Worm (Caenorhabditis elegans): ENCODE data around the gene let-23.

let-23 gene

DNA sequence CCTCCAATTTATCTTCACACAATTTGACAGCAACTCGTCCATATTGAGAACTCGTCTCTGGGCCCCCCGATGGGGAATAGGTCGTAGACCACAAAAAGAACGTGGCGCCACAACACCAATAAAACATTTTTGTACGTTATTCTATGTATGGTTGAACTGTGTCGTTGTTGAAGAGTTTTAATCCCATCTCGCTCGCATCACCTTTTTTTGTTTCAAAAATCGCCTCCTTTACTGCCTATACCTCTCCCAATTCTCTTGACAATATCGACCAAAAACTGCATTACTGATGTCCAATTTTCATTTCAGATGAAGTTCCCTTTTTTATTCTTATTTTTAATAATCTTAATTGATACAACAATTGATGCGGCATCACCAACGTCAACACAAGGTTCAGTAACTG lies at the start of gene let-23:
Gene let-23, plus strand, starts transcription at position 301 of the 400 bp plus-strand sequence.
- TF ChIP-seq med-1 (GFP tag; optimal IDR thresholded peaks at IDR 0.05; ENCODE audit: insufficient read depth) (no peak), ztf-23 (GFP tag; IDR thresholded peaks at IDR 0.05) (no peak), ref-1 (GFP tag; conservative IDR thresholded peaks at IDR 0.05) (no peak), ztf-29 (GFP tag; IDR thresholded peaks at IDR 0.05) (no peak), flt-1 (GFP tag; IDR thresholded peaks at IDR 0.05) (no peak), klf-2 (GFP tag; conservative IDR thresholded peaks at IDR 0.05) (no peak), T22C8.4 (GFP tag; IDR thresholded peaks at IDR 0.05) (no peak), cog-1 (tag; optimal IDR thresholded peaks at IDR 0.05) (no peak), tab-1 (GFP tag; IDR thresholded peaks at IDR 0.05) (no peak)

DNA sequence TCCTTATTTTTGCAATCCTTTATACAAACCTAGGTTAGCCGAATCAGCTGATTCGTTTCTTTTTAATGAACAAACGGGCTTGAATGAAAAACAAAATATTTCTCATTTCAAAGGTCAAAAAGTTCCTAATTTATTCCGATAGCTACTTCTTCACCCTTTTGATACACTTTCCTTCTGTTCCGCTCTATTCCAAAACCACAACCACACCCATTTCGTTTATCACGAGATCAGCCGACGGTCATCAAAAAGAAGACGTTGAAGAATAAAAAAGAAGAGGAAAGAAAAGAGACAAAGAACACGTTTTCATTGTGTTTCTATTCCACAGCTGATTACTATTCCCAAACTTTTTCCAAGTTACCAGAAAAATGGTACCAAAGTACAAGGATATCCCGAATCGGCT lies 49.2 kb upstream of the let-23 start:
- no peak for TF ChIP-seq ztf-29 (GFP tag; IDR thresholded peaks at IDR 0.05)
- TF ChIP-seq flt-1 (GFP tag; IDR thresholded peaks at IDR 0.05), result no peak
- TF ChIP-seq cog-1 (tag; optimal IDR thresholded peaks at IDR 0.05), result no peak
- TF ChIP-seq T22C8.4 (GFP tag; IDR thresholded peaks at IDR 0.05), result no peak
- TF ChIP-seq ref-1 (GFP tag; conservative IDR thresholded peaks at IDR 0.05), result no peak
- TF ChIP-seq ztf-23 (GFP tag; IDR thresholded peaks at IDR 0.05), result no peak
- TF ChIP-seq tab-1 (GFP tag; IDR thresholded peaks at IDR 0.05), result no peak
- no peak for TF ChIP-seq med-1 (GFP tag; optimal IDR thresholded peaks at IDR 0.05; ENCODE audit: insufficient read depth)
- no peak for TF ChIP-seq klf-2 (GFP tag; conservative IDR thresholded peaks at IDR 0.05)

DNA sequence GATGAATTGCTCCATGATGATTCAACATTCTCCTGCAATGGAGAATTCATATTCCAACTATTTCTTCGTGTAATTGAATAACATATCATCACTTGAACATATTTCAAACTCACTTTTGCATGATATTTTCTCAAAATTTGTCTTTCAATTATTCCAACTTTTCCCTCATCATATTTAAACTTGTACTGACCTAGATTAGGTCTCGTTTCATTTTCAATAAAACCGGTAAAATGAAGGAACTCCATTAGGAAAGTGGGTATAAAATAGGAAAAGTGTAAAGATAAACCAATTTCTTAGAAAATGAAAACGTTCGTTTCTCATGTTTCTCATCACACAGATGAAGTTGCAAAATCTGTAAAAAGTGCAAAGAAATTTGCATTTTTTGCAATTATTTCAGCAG lies 45.1 kb upstream of the let-23 start, which contains the start of gene col-78:
Gene col-78, plus strand, starts transcription at position 301 of the 400 bp plus-strand sequence.
- TF ChIP-seq flt-1 (GFP tag; IDR thresholded peaks at IDR 0.05) (no peak), cog-1 (tag; optimal IDR thresholded peaks at IDR 0.05) (no peak), T22C8.4 (GFP tag; IDR thresholded peaks at IDR 0.05) (no peak), med-1 (GFP tag; optimal IDR thresholded peaks at IDR 0.05; ENCODE audit: insufficient read depth) (no peak), tab-1 (GFP tag; IDR thresholded peaks at IDR 0.05) (no peak), ref-1 (GFP tag; conservative IDR thresholded peaks at IDR 0.05) (no peak), klf-2 (GFP tag; conservative IDR thresholded peaks at IDR 0.05) (no peak), ztf-29 (GFP tag; IDR thresholded peaks at IDR 0.05) (no peak), ztf-23 (GFP tag; IDR thresholded peaks at IDR 0.05) (no peak)

DNA sequence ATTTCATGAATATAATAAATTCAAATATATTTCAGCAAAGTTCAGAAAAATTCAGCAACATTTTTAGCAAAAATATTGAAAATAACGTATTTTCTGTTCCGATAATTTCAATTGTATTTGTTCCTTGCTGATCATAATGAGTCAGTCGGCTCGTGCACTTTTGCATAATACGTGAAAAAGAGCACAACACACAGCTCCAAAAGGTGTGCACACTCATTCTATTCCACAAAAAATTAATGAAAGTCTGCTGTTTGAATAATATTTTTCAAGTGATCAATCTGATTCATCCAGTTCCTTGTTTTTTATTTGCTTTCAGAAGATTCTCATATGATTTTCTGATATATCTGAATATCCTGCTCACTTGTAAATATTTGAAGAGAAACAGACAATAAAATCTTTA lies 43.0 kb upstream of the let-23 start:
- no peak for TF ChIP-seq ztf-23 (GFP tag; IDR thresholded peaks at IDR 0.05)
- TF ChIP-seq flt-1 (GFP tag; IDR thresholded peaks at IDR 0.05), result no peak
- TF ChIP-seq klf-2 (GFP tag; conservative IDR thresholded peaks at IDR 0.05), result no peak
- no peak for TF ChIP-seq med-1 (GFP tag; optimal IDR thresholded peaks at IDR 0.05; ENCODE audit: insufficient read depth)
- no peak for TF ChIP-seq ztf-29 (GFP tag; IDR thresholded peaks at IDR 0.05)

DNA sequence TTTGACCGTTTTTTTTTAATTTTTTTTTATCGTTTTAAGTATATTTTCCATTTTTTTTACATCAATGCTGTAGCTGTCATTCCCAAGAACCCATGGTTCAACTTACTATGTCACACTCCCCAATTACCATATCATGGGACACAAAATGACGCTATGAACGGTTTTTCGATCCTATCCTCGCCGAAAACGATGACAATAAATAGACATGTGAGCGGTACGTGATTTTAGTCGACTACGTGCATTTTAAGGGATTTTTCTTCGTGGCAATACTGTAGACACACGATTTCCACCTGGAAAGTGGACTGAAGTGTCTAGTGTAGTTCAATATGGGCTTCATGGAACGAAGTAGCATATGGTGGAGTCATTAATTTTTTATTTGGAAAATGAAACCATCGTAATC lies 41.0 kb upstream of the let-23 start:
- TF ChIP-seq T22C8.4 (GFP tag; IDR thresholded peaks at IDR 0.05), result no peak
- TF ChIP-seq cog-1 (tag; optimal IDR thresholded peaks at IDR 0.05), result no peak
- TF ChIP-seq klf-2 (GFP tag; conservative IDR thresholded peaks at IDR 0.05), result no peak
- TF ChIP-seq tab-1 (GFP tag; IDR thresholded peaks at IDR 0.05), result no peak
- TF ChIP-seq ztf-29 (GFP tag; IDR thresholded peaks at IDR 0.05), result no peak
- no peak for TF ChIP-seq ref-1 (GFP tag; conservative IDR thresholded peaks at IDR 0.05)
- TF ChIP-seq ztf-23 (GFP tag; IDR thresholded peaks at IDR 0.05), result no peak
- no peak for TF ChIP-seq flt-1 (GFP tag; IDR thresholded peaks at IDR 0.05)
- no peak for TF ChIP-seq med-1 (GFP tag; optimal IDR thresholded peaks at IDR 0.05; ENCODE audit: insufficient read depth)

DNA sequence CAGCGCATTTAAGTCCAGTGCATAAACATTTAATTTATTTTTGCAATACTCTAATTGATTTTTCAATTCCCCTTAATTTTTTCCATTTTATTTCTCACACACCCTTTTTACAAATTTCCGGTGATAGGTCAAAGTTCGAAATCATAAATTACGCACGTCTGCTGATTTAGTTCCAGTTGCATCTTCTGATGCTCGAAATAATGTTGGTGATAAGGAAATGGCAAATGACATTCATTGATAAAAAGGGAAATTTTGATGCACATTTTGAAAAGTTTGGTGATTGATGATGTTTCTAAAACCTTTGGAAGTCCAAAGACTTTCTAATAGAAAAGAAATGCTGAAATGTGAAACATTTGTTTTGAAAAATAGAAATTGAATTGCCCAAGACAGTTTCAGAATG lies 40.2 kb upstream of the let-23 start:
- TF ChIP-seq tab-1 (GFP tag; IDR thresholded peaks at IDR 0.05) (no peak), ztf-29 (GFP tag; IDR thresholded peaks at IDR 0.05) (no peak), ztf-23 (GFP tag; IDR thresholded peaks at IDR 0.05) (no peak), flt-1 (GFP tag; IDR thresholded peaks at IDR 0.05) (no peak), cog-1 (tag; optimal IDR thresholded peaks at IDR 0.05) (no peak), med-1 (GFP tag; optimal IDR thresholded peaks at IDR 0.05; ENCODE audit: insufficient read depth) (no peak), T22C8.4 (GFP tag; IDR thresholded peaks at IDR 0.05) (no peak), klf-2 (GFP tag; conservative IDR thresholded peaks at IDR 0.05) (no peak), ref-1 (GFP tag; conservative IDR thresholded peaks at IDR 0.05) (no peak)

DNA sequence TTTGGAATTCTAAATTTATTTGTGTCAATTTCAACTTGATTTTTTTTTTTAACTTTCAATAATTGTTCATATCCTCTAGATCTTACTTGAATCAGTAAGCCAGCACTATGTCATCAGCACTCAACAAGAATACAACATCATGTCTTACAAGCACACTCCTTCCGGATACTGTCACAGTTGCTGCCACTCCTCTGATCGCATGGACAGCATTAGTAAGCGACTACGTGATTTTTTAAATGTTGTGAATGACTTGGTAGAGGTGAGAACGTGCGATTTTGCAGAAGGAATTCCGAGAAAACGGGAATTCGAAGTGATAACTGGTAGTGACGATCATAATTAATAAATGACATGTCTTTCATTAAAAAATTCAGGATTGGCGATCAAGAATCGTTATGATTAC lies 39.3 kb upstream of the let-23 start, which contains the start of gene oac-54:
Gene oac-54, plus strand, starts transcription at position 83 of the 400 bp plus-strand sequence.
- TF ChIP-seq klf-2 (GFP tag; conservative IDR thresholded peaks at IDR 0.05) (no peak), cog-1 (tag; optimal IDR thresholded peaks at IDR 0.05) (no peak), flt-1 (GFP tag; IDR thresholded peaks at IDR 0.05) (no peak), tab-1 (GFP tag; IDR thresholded peaks at IDR 0.05) (no peak), ref-1 (GFP tag; conservative IDR thresholded peaks at IDR 0.05) (no peak), T22C8.4 (GFP tag; IDR thresholded peaks at IDR 0.05) (no peak), med-1 (GFP tag; optimal IDR thresholded peaks at IDR 0.05; ENCODE audit: insufficient read depth) (no peak), ztf-29 (GFP tag; IDR thresholded peaks at IDR 0.05) (no peak), ztf-23 (GFP tag; IDR thresholded peaks at IDR 0.05) (no peak)

DNA sequence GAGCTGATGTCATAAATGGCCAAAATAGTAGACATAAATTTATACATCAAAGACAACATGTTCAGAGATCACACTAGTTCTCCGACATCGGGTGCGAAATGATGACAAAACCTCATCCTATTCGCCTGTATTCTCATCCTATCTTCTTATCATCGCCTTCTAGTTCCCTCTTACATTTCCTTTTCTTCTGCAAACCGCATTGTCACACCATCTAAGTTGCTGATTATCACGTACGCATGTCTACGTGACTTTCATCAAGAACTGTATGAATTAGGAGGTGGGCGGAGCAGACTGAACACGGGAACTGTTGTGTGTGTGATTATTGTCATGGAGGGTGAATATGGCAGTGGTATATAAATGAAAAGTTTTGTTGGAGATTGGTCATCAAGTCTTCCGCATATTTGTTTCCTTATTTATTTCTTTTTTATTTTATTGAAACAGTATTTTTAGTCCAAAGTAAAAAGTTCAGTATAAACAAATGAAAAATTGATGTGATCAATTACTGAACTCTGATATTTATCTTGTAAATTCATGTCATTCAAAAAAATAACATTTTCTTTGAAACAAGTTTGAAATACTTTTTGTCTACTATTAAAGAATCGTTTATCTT lies 37.0 kb upstream of the let-23 start:
- TF ChIP-seq med-1 (GFP tag; optimal IDR thresholded peaks at IDR 0.05; ENCODE audit: insufficient read depth) (no peak), ztf-23 (GFP tag; IDR thresholded peaks at IDR 0.05) (no peak), T22C8.4 (GFP tag; IDR thresholded peaks at IDR 0.05) (no peak), tab-1 (GFP tag; IDR thresholded peaks at IDR 0.05) (no peak), ref-1 (GFP tag; conservative IDR thresholded peaks at IDR 0.05) (no peak), klf-2 (GFP tag; conservative IDR thresholded peaks at IDR 0.05) (no peak), flt-1 (GFP tag; IDR thresholded peaks at IDR 0.05) (no peak), ztf-29 (GFP tag; IDR thresholded peaks at IDR 0.05) (no peak), cog-1 (tag; optimal IDR thresholded peaks at IDR 0.05) (no peak)

DNA sequence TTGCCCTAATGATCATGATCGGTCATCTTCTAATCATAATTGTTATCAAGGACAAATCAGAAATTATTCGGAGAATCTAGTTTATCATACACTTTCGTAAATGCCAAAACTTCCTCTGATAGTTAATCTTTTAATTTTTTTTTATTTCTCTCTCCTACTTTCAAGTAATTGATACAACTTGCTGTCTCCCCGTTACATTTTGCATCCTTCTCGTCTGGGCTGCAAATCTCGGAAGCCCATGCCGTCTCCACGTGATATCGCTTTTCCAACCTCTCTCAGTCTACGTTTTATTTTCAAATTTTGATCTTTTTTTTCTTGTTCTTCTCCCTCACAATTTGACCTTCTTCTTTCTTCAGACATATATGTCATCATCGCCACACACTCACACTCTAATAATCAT lies 36.3 kb upstream of the let-23 start, which contains the start of gene rhy-1:
Gene rhy-1, plus strand, starts transcription at position 357 of the 400 bp plus-strand sequence.
- no peak for TF ChIP-seq cog-1 (tag; optimal IDR thresholded peaks at IDR 0.05)
- TF ChIP-seq tab-1 (GFP tag; IDR thresholded peaks at IDR 0.05), result no peak
- no peak for TF ChIP-seq ref-1 (GFP tag; conservative IDR thresholded peaks at IDR 0.05)
- TF ChIP-seq med-1 (GFP tag; optimal IDR thresholded peaks at IDR 0.05; ENCODE audit: insufficient read depth), result no peak
- TF ChIP-seq ztf-23 (GFP tag; IDR thresholded peaks at IDR 0.05), result no peak
- no peak for TF ChIP-seq ztf-29 (GFP tag; IDR thresholded peaks at IDR 0.05)
- TF ChIP-seq klf-2 (GFP tag; conservative IDR thresholded peaks at IDR 0.05), result no peak
- no peak for TF ChIP-seq flt-1 (GFP tag; IDR thresholded peaks at IDR 0.05)
- no peak for TF ChIP-seq T22C8.4 (GFP tag; IDR thresholded peaks at IDR 0.05)
